ENCODE assay signal across 3 worm cellular contexts in genomic region chrV:12673745-12674144, ce11.
TF ChIP-seq lines count a peak whose summit lies in the region.

No protein-coding gene starts in this region.

TF ChIP-seq in whole organism, L1 larva, 84 proteins besides CTCF, POLR2A, EP300 and RAD21:
- TF ChIP-seq lin-14 (GFP tag; optimal IDR thresholded peaks at IDR 0.05; lab: Kevin White, UChicago) (peak; percentile 2), fkh-10 (GFP tag; optimal IDR thresholded peaks at IDR 0.05; lab: Kevin White, UChicago) (peak; percentile 83), nhr-20 (tag; optimal IDR thresholded peaks at IDR 0.05; lab: Kevin White, UChicago) (no peak)

TF ChIP-seq in whole organism, L3 larva, 47 proteins besides CTCF, POLR2A, EP300 and RAD21:
- no peak for TF ChIP-seq unc-62 (GFP tag; optimal IDR thresholded peaks at IDR 0.05; lab: Kevin White, UChicago)
- peak; percentile 81 for TF ChIP-seq fkh-10 (GFP tag; optimal IDR thresholded peaks at IDR 0.05; lab: Kevin White, UChicago)

TF ChIP-seq in whole organism, L4 larva, 104 proteins besides CTCF, POLR2A, EP300 and RAD21:
- TF ChIP-seq fkh-10 (GFP tag; optimal IDR thresholded peaks at IDR 0.05; lab: Kevin White, UChicago), result peak; percentile 48
- no peak for TF ChIP-seq nhr-76 (tag; optimal IDR thresholded peaks at IDR 0.05; lab: Kevin White, UChicago)
- no peak for TF ChIP-seq egl-43 (GFP tag; IDR thresholded peaks at IDR 0.05; lab: Robert Waterston, UW)
- TF ChIP-seq ceh-28 (tag; optimal IDR thresholded peaks at IDR 0.05; lab: Kevin White, UChicago), result no peak

Comparison
In these comparisons a context has a peak if more than half of its experiments do, and no peak if none do; other contexts are left out.
1. Of the 29 proteins assayed by ChIP-seq in both whole organism, L4 larva and whole organism, L1 larva: peak only in whole organism, L4 larva: none; only in whole organism, L1 larva: none; in both: fkh-10; in neither: 28.